Fruit fly (Drosophila melanogaster) whole organism, embryonic: Measurements from ENCODE around the gene Sirt4.

Experiments
- Antp ChIP-seq: fragments of 200-800 bp; sonication (Bioruptor generic); optimal IDR thresholded peaks from 3 replicates; lab custom pipeline; 2016; ENCODE audit warnings: missing biosample characterization, missing genetic modification characterization
- Awh ChIP-seq: fragments of 200-800 bp; sonication (Bioruptor generic); IDR thresholded peaks from 2 replicates; pipeline ENCODE4, ENCODE4 v1.3.6; 2022; ENCODE audit warnings: missing biosample characterization, missing genetic modification characterization
- CG10462 ChIP-seq: fragments of 200-800 bp; sonication (Bioruptor generic); optimal IDR thresholded peaks from 2 replicates; lab custom pipeline; 2016; ENCODE audit warnings: missing biosample characterization, missing genetic modification characterization
- CG11093 ChIP-seq: fragments of 200-800 bp; sonication (Bioruptor generic); IDR thresholded peaks from 3 replicates; pipeline ENCODE4 v1.3.6; 2022; ENCODE audit warnings: missing biosample characterization, missing genetic modification characterization
- CG11456 ChIP-seq: fragments of 200-800 bp; sonication (Bioruptor generic); IDR thresholded peaks from 3 replicates; pipeline ENCODE4 v1.3.6; 2022; ENCODE audit warnings: missing biosample characterization, missing genetic modification characterization
- CG11695 ChIP-seq: fragments of 200-800 bp; sonication (Bioruptor generic); IDR thresholded peaks from 3 replicates; pipeline ENCODE4 v1.3.6; 2022; ENCODE audit warnings: missing biosample characterization, missing genetic modification characterization
- CG13296 ChIP-seq: fragments of 200-800 bp; sonication (Bioruptor generic); optimal IDR thresholded peaks from 3 replicates; lab custom pipeline; 2018; ENCODE audit warnings: missing biosample characterization, mild to moderate bottlenecking, missing genetic modification characterization
- CG13424 ChIP-seq: fragments of 200-800 bp; sonication (Bioruptor generic); optimal IDR thresholded peaks from 2 replicates; lab custom pipeline; 2019; ENCODE audit warnings: missing biosample characterization, mild to moderate bottlenecking, missing genetic modification characterization, moderate library complexity
- CG15011 ChIP-seq: fragments of 200-800 bp; sonication (Bioruptor generic); optimal IDR thresholded peaks from 3 replicates; lab custom pipeline; 2018; ENCODE audit warnings: missing biosample characterization, mild to moderate bottlenecking, missing genetic modification characterization
- CG15073 ChIP-seq: fragments of 200-800 bp; sonication (Bioruptor generic); optimal IDR thresholded peaks from 2 replicates; lab custom pipeline; 2016; ENCODE audit warnings: missing biosample characterization, missing genetic modification characterization
- CG15514 ChIP-seq: fragments of 200-800 bp; sonication (Bioruptor generic); optimal IDR thresholded peaks from 3 replicates; lab custom pipeline; 2017; ENCODE audit warnings: missing biosample characterization, missing genetic modification characterization, mild to moderate bottlenecking, moderate library complexity, missing genetic modification reagents
- CG1602 ChIP-seq: fragments of 200-800 bp; sonication (Bioruptor generic); optimal IDR thresholded peaks from 3 replicates; lab custom pipeline; 2016; ENCODE audit warnings: missing biosample characterization, missing genetic modification characterization
- CG1603 ChIP-seq: fragments of 200-800 bp; sonication (Bioruptor generic); optimal IDR thresholded peaks from 2 replicates; lab custom pipeline; 2019; ENCODE audit warnings: missing biosample characterization, mild to moderate bottlenecking, missing genetic modification characterization, moderate library complexity
- CG17385 ChIP-seq: fragments of 200-800 bp; sonication (Bioruptor generic); optimal IDR thresholded peaks from 3 replicates; lab custom pipeline; 2018; ENCODE audit warnings: missing biosample characterization, mild to moderate bottlenecking, missing genetic modification characterization
- CG2712 ChIP-seq: fragments of 200-800 bp; optimal IDR thresholded peaks from 3 replicates; lab custom pipeline; 2019; ENCODE audit warnings: missing biosample characterization, mild to moderate bottlenecking, missing genetic modification characterization, moderate library complexity
- CG33557 ChIP-seq: fragments of 200-800 bp; sonication (Bioruptor generic); optimal IDR thresholded peaks from 2 replicates; lab custom pipeline; 2019; ENCODE audit warnings: missing biosample characterization, mild to moderate bottlenecking, missing genetic modification characterization, moderate library complexity
- CG3407 ChIP-seq: fragments of 200-800 bp; sonication (Bioruptor generic); optimal IDR thresholded peaks from 2 replicates; lab custom pipeline; 2018; ENCODE audit warnings: missing biosample characterization, mild to moderate bottlenecking, missing genetic modification characterization
- CG34224 ChIP-seq: fragments of 200-800 bp; sonication (Bioruptor generic); IDR thresholded peaks from 3 replicates; pipeline ENCODE4 v1.3.6; 2022; ENCODE audit warnings: missing biosample characterization, missing genetic modification characterization; ENCODE audit not compliant: partially characterized antibody
- CG34422 ChIP-seq: fragments of 200-800 bp; sonication (Bioruptor generic); IDR thresholded peaks from 3 replicates; pipeline ENCODE4 v1.3.6; 2022; ENCODE audit warnings: missing biosample characterization, missing genetic modification characterization
- CG4282 ChIP-seq: fragments of 200-800 bp; sonication (Bioruptor generic); optimal IDR thresholded peaks from 2 replicates; lab custom pipeline; 2016; ENCODE audit warnings: missing biosample characterization, missing genetic modification characterization
- CG5953 ChIP-seq: fragments of 200-800 bp; sonication (Bioruptor generic); IDR thresholded peaks from 2 replicates; pipeline ENCODE4 v1.3.6; 2022; ENCODE audit warnings: missing biosample characterization, missing genetic modification characterization
- CG6813 ChIP-seq: fragments of 200-800 bp; sonication (Bioruptor generic); optimal IDR thresholded peaks from 2 replicates; lab custom pipeline; 2017; ENCODE audit warnings: missing biosample characterization, missing genetic modification characterization, mild to moderate bottlenecking, moderate library complexity, missing genetic modification reagents
- CG8924 ChIP-seq: fragments of 200-800 bp; optimal IDR thresholded peaks from 3 replicates; lab custom pipeline; 2019; ENCODE audit warnings: missing biosample characterization, mild to moderate bottlenecking, missing genetic modification characterization, moderate library complexity
- CG8944 ChIP-seq: fragments of 200-800 bp; sonication (Bioruptor generic); optimal IDR thresholded peaks from 3 replicates; lab custom pipeline; 2016; ENCODE audit warnings: missing biosample characterization, missing genetic modification characterization
- CG9876 ChIP-seq: fragments of 200-800 bp; sonication (Bioruptor generic); optimal IDR thresholded peaks from 2 replicates; lab custom pipeline; 2016; ENCODE audit warnings: missing biosample characterization, missing genetic modification characterization
- Mes4 ChIP-seq: fragments of 200-800 bp; sonication (Bioruptor generic); optimal IDR thresholded peaks from 2 replicates; lab custom pipeline; 2016; ENCODE audit warnings: missing biosample characterization, missing genetic modification characterization
- Nf-YB ChIP-seq: fragments of 200-800 bp; sonication (Bioruptor generic); optimal IDR thresholded peaks from 3 replicates; lab custom pipeline; 2019; ENCODE audit warnings: missing biosample characterization, mild to moderate bottlenecking, missing genetic modification characterization, moderate library complexity
- NfI ChIP-seq: fragments of 200-800 bp; sonication (Bioruptor generic); optimal IDR thresholded peaks from 3 replicates; lab custom pipeline; 2018; ENCODE audit warnings: missing biosample characterization, mild to moderate bottlenecking, missing genetic modification characterization, moderate library complexity
- Oli ChIP-seq: fragments of 200-800 bp; sonication (Bioruptor generic); optimal IDR thresholded peaks from 2 replicates; lab custom pipeline; 2018; ENCODE audit warnings: missing biosample characterization, mild to moderate bottlenecking, missing genetic modification characterization, moderate library complexity
- Vsx1 ChIP-seq: fragments of 200-800 bp; sonication (Bioruptor generic); optimal IDR thresholded peaks from 2 replicates; lab custom pipeline; 2017; ENCODE audit warnings: missing biosample characterization, mild to moderate bottlenecking, missing genetic modification characterization, missing genetic modification reagents
- ase ChIP-seq: fragments of 200-800 bp; sonication (Bioruptor generic); IDR thresholded peaks from 3 replicates; pipeline ENCODE4 v1.3.6; 2022; ENCODE audit warnings: missing biosample characterization, missing genetic modification characterization
- az2 ChIP-seq: fragments of 200-800 bp; sonication (Bioruptor generic); optimal IDR thresholded peaks from 3 replicates; lab custom pipeline; 2016; ENCODE audit warnings: missing biosample characterization, missing genetic modification characterization
- bcd ChIP-seq: fragments of 200-800 bp; sonication (Bioruptor generic); optimal IDR thresholded peaks from 2 replicates; lab custom pipeline; 2017; ENCODE audit warnings: missing biosample characterization, mild to moderate bottlenecking, missing genetic modification characterization
- bigmax ChIP-seq: fragments of 200-800 bp; sonication (Bioruptor generic); optimal IDR thresholded peaks from 2 replicates; lab custom pipeline; 2018; ENCODE audit warnings: missing biosample characterization, mild to moderate bottlenecking, missing genetic modification characterization
- caup ChIP-seq: fragments of 200-800 bp; sonication (Bioruptor generic); optimal IDR thresholded peaks from 3 replicates; lab custom pipeline; 2017; ENCODE audit warnings: missing biosample characterization, mild to moderate bottlenecking, missing genetic modification characterization, moderate library complexity; ENCODE audit not compliant: severe bottlenecking
- chm ChIP-seq: fragments of 200-800 bp; sonication (Bioruptor generic); IDR thresholded peaks from 2 replicates; pipeline ENCODE4 v1.3.6; 2022; ENCODE audit warnings: missing biosample characterization, missing genetic modification characterization
- chn ChIP-seq: fragments of 200-800 bp; sonication (Bioruptor generic); optimal IDR thresholded peaks from 2 replicates; lab custom pipeline; 2016; ENCODE audit warnings: missing biosample characterization, missing genetic modification characterization
- corto ChIP-seq: fragments of 200-800 bp; sonication (Bioruptor generic); optimal IDR thresholded peaks from 2 replicates; lab custom pipeline; 2016; ENCODE audit warnings: missing biosample characterization, mild to moderate bottlenecking, missing genetic modification characterization, moderate library complexity
- crc ChIP-seq: fragments of 200-800 bp; sonication (Bioruptor generic); optimal IDR thresholded peaks from 2 replicates; lab custom pipeline; 2016; ENCODE audit warnings: missing biosample characterization, missing genetic modification characterization
- dysf ChIP-seq: fragments of 200-800 bp; sonication (Bioruptor generic); IDR thresholded peaks from 3 replicates; pipeline ENCODE4 v1.3.6; 2022; ENCODE audit warnings: missing biosample characterization, missing genetic modification characterization
- eve ChIP-seq, 2 experiments: fragments of >200 bp; optimal IDR thresholded peaks; 2 replicates each; lab custom pipeline; 2017; ENCODE audit warnings: missing biosample characterization in 2 of 2, missing genetic modification characterization in 2 of 2
- fd64A ChIP-seq: fragments of 200-800 bp; sonication (Bioruptor generic); optimal IDR thresholded peaks from 3 replicates; lab custom pipeline; 2018; ENCODE audit warnings: missing biosample characterization, mild to moderate bottlenecking, missing genetic modification characterization
- fru ChIP-seq: fragments of >200 bp; optimal IDR thresholded peaks from 2 replicates; lab custom pipeline; 2017
- gce ChIP-seq: fragments of 200-800 bp; sonication (Bioruptor generic); IDR thresholded peaks from 3 replicates; pipeline ENCODE4 v1.3.6; 2022; ENCODE audit warnings: missing biosample characterization, missing genetic modification characterization
- gcm ChIP-seq: fragments of 200-800 bp; sonication (Bioruptor generic); optimal IDR thresholded peaks from 2 replicates; lab custom pipeline; 2019; ENCODE audit warnings: missing biosample characterization, mild to moderate bottlenecking, missing genetic modification characterization, moderate library complexity
- gt ChIP-seq: fragments of 200-800 bp; sonication (Bioruptor generic); IDR thresholded peaks from 2 replicates; pipeline ENCODE4 v1.3.6; 2022; ENCODE audit warnings: missing biosample characterization, missing genetic modification characterization
- ken ChIP-seq: fragments of 200-800 bp; sonication (Bioruptor generic); IDR thresholded peaks from 3 replicates; pipeline ENCODE4 v1.3.6; 2022; ENCODE audit warnings: missing biosample characterization, missing genetic modification characterization
- trem ChIP-seq: fragments of 200-800 bp; optimal IDR thresholded peaks from 3 replicates; lab custom pipeline; 2019; ENCODE audit warnings: missing biosample characterization, mild to moderate bottlenecking, missing genetic modification characterization, moderate library complexity
- unc-4 ChIP-seq: fragments of 200-800 bp; sonication (Bioruptor generic); IDR thresholded peaks from 2 replicates; pipeline ENCODE4 v1.3.6; 2022; ENCODE audit warnings: missing biosample characterization, missing genetic modification characterization; ENCODE audit not compliant: partially characterized antibody
- wek ChIP-seq: fragments of 200-800 bp; sonication (Bioruptor generic); optimal IDR thresholded peaks from 3 replicates; lab custom pipeline; 2018; ENCODE audit warnings: missing biosample characterization, mild to moderate bottlenecking, missing genetic modification characterization, moderate library complexity
- zen ChIP-seq: fragments of 200-800 bp; sonication (Bioruptor generic); optimal IDR thresholded peaks from 3 replicates; lab custom pipeline; 2018; ENCODE audit warnings: missing biosample characterization, mild to moderate bottlenecking, missing genetic modification characterization, moderate library complexity

Gene Sirt4

dm6 chrX:5639083-5639482 is 26.7 kb downstream of the Sirt4 start (continued):
- TF ChIP-seq bcd (GFP tag; lab: Kevin White, UChicago) (peak; percentile 22), NfI (GFP tag; lab: Kevin White, UChicago) (peak; percentile 32), Nf-YB (no peak), CG5953 (GFP tag; lab: Robert Waterston, UW) (no peak), trem (tag; lab: Kevin White, UChicago) (peak; percentile 17), Oli (tag; lab: Kevin White, UChicago) (peak; percentile 50), CG1602 (GFP tag; lab: Kevin White, UChicago) (no peak), ase (no peak), fd64A (GFP tag; lab: Kevin White, UChicago) (no peak), CG15514 (GFP tag; lab: Kevin White, UChicago) (no peak), CG2712 (tag; lab: Kevin White, UChicago) (peak; percentile 66), CG11456 (no peak), CG13296 (GFP tag; lab: Kevin White, UChicago) (no peak), CG8944 (peak; percentile 26), CG9876 (GFP tag; lab: Kevin White, UChicago) (no peak), ken (peak; percentile 60; the same call in 2 of the 3 replicates), unc-4 (GFP tag; lab: Robert Waterston, UW) (no peak), caup (GFP tag; lab: Kevin White, UChicago) (peak; percentile 16), az2 (GFP tag; lab: Kevin White, UChicago) (peak; percentile 44), CG8924 (tag; lab: Kevin White, UChicago) (no peak), CG34224 (GFP tag; lab: Robert Waterston, UW) (no peak), CG11695 (GFP tag; lab: Robert Waterston, UW) (no peak), gcm (GFP tag; lab: Kevin White, UChicago) (peak; percentile 37), dysf (GFP tag; lab: Robert Waterston, UW) (peak; percentile 19; the same call in 1 of the 3 replicates), CG17385 (GFP tag; lab: Kevin White, UChicago) (peak; percentile 4), CG6813 (GFP tag; lab: Kevin White, UChicago) (peak; percentile 58), crc (GFP tag; lab: Kevin White, UChicago) (peak; percentile 13), bigmax (no peak), wek (GFP tag; lab: Kevin White, UChicago) (no peak), CG10462 (no peak), Antp (GFP tag; lab: Kevin White, UChicago) (peak; percentile 3), CG11093 (GFP tag; lab: Robert Waterston, UW) (0 out of 3 replicates have a peak, but pooled peaks have one; percentile 10), zen (tag; lab: Kevin White, UChicago) (peak; percentile 19), eve (GFP tag; optimal IDR thresholded peaks at IDR 0.05; lab: Kevin White, UChicago) (no peak), Mes4 (peak; percentile 13), CG3407 (GFP tag; lab: Kevin White, UChicago) (peak; percentile 7), CG33557 (GFP tag; lab: Kevin White, UChicago) (peak; percentile 32), CG15011 (GFP tag; lab: Kevin White, UChicago) (no peak), CG15073 (no peak), CG4282 (no peak), CG1603 (peak; percentile 58), gt (GFP tag; lab: Robert Waterston, UW) (no peak), corto (GFP tag; lab: Kevin White, UChicago) (no peak), gce (GFP tag; lab: Robert Waterston, UW) (0 out of 3 replicates have a peak, but pooled peaks have one; percentile 26), Awh (GFP tag; lab: Robert Waterston, UW) (no peak), fru (no peak), chn (GFP tag; lab: Kevin White, UChicago) (peak; percentile 33), CG34422 (GFP tag; lab: Robert Waterston, UW) (0 out of 3 replicates have a peak, but pooled peaks have one; percentile 27), CG13424 (peak; percentile 52), chm (GFP tag; lab: Robert Waterston, UW) (no peak), Vsx1 (no peak)
